Fruit fly (Drosophila melanogaster) whole organism, embryonic: Measurements from ENCODE around the gene CG2865.

Experiments
- Bteb2 ChIP-seq: fragments of 200-800 bp; sonication (Bioruptor generic); optimal IDR thresholded peaks from 2 replicates; lab custom pipeline; 2016; ENCODE audit warnings: missing biosample characterization, missing genetic modification characterization
- CG10267 ChIP-seq: fragments of 200-800 bp; sonication (Bioruptor generic); optimal IDR thresholded peaks from 2 replicates; lab custom pipeline; 2018; ENCODE audit warnings: missing biosample characterization, mild to moderate bottlenecking, missing genetic modification characterization, moderate library complexity
- CG10274 ChIP-seq: fragments of 200-800 bp; sonication (Bioruptor generic); optimal IDR thresholded peaks from 3 replicates; lab custom pipeline; 2017; ENCODE audit warnings: missing biosample characterization, mild to moderate bottlenecking, missing genetic modification characterization
- CG10431 ChIP-seq: fragments of 200-800 bp; sonication (Bioruptor generic); optimal IDR thresholded peaks from 3 replicates; lab custom pipeline; 2018; ENCODE audit warnings: missing biosample characterization, mild to moderate bottlenecking, missing genetic modification characterization
- CG10979 ChIP-seq: fragments of 200-800 bp; sonication (Bioruptor generic); optimal IDR thresholded peaks from 2 replicates; lab custom pipeline; 2018; ENCODE audit warnings: missing biosample characterization, mild to moderate bottlenecking, missing genetic modification characterization, moderate library complexity
- CG1233 ChIP-seq: fragments of 200-800 bp; sonication (Bioruptor generic); optimal IDR thresholded peaks from 4 replicates; lab custom pipeline; 2018; ENCODE audit warnings: missing biosample characterization, mild to moderate bottlenecking, missing genetic modification characterization
- CG12769 ChIP-seq: fragments of 200-800 bp; sonication (Bioruptor generic); optimal IDR thresholded peaks from 2 replicates; lab custom pipeline; 2019; ENCODE audit warnings: missing biosample characterization, mild to moderate bottlenecking, missing genetic modification characterization, moderate library complexity
- CG14050 ChIP-seq: fragments of 200-800 bp; sonication (Bioruptor generic); IDR thresholded peaks from 3 replicates; pipeline ENCODE4 v1.3.6; 2022; ENCODE audit warnings: missing biosample characterization, missing genetic modification characterization
- CG17328 ChIP-seq: fragments of 200-800 bp; sonication (Bioruptor generic); IDR thresholded peaks from 2 replicates; pipeline ENCODE4 v1.3.6; 2022; ENCODE audit warnings: missing biosample characterization, missing genetic modification characterization
- CG17612 ChIP-seq: fragments of 200-800 bp; sonication (Bioruptor generic); IDR thresholded peaks from 2 replicates; pipeline ENCODE4 v1.3.6; 2022; ENCODE audit warnings: missing biosample characterization, missing genetic modification characterization
- CG17802 ChIP-seq: fragments of 200-800 bp; sonication (Bioruptor generic); optimal IDR thresholded peaks from 2 replicates; lab custom pipeline; 2018; ENCODE audit warnings: missing biosample characterization, mild to moderate bottlenecking, missing genetic modification characterization, moderate library complexity
- CG2129 ChIP-seq: fragments of 200-800 bp; sonication (Bioruptor generic); IDR thresholded peaks from 2 replicates; pipeline ENCODE4 v1.3.6; 2022; ENCODE audit warnings: missing biosample characterization, missing genetic modification characterization; ENCODE audit not compliant: partially characterized antibody
- CG2875 ChIP-seq: fragments of 200-800 bp; sonication (Bioruptor generic); optimal IDR thresholded peaks from 2 replicates; lab custom pipeline; 2017; ENCODE audit warnings: missing biosample characterization, mild to moderate bottlenecking, missing genetic modification characterization, missing genetic modification reagents
- CG33213 ChIP-seq: fragments of 200-800 bp; sonication (Bioruptor generic); optimal IDR thresholded peaks from 3 replicates; lab custom pipeline; 2016; ENCODE audit warnings: missing biosample characterization, missing genetic modification characterization
- CG4404 ChIP-seq: fragments of 200-800 bp; sonication (Bioruptor generic); IDR thresholded peaks from 2 replicates; pipeline ENCODE4 v1.3.6; 2022; ENCODE audit warnings: missing biosample characterization, missing genetic modification characterization
- CG6654 ChIP-seq: fragments of 200-800 bp; sonication (Bioruptor generic); optimal IDR thresholded peaks from 2 replicates; lab custom pipeline; 2017; ENCODE audit warnings: missing biosample characterization, mild to moderate bottlenecking, missing genetic modification characterization
- CG7271 ChIP-seq: fragments of 200-800 bp; sonication (Bioruptor generic); optimal IDR thresholded peaks from 2 replicates; lab custom pipeline; 2018; ENCODE audit warnings: missing biosample characterization, mild to moderate bottlenecking, missing genetic modification characterization, moderate library complexity
- CG8281 ChIP-seq: fragments of 200-800 bp; sonication (Bioruptor generic); optimal IDR thresholded peaks from 2 replicates; lab custom pipeline; 2018; ENCODE audit warnings: missing biosample characterization, mild to moderate bottlenecking, missing genetic modification characterization, moderate library complexity
- CG9932 ChIP-seq: fragments of 200-800 bp; sonication (Bioruptor generic); IDR thresholded peaks from 2 replicates; pipeline ENCODE4 v1.3.6; 2022; ENCODE audit warnings: missing biosample characterization, missing genetic modification characterization
- Dip3 ChIP-seq: fragments of 200-800 bp; sonication (Bioruptor generic); optimal IDR thresholded peaks from 3 replicates; lab custom pipeline; 2016; ENCODE audit warnings: missing biosample characterization, missing genetic modification characterization
- Doc3 ChIP-seq: fragments of 200-800 bp; sonication (Bioruptor generic); IDR thresholded peaks from 3 replicates; pipeline ENCODE4 v1.3.6; 2022; ENCODE audit warnings: missing biosample characterization, missing genetic modification characterization; ENCODE audit not compliant: partially characterized antibody
- Dp ChIP-seq: fragments of 200-800 bp; sonication (Bioruptor generic); optimal IDR thresholded peaks from 2 replicates; lab custom pipeline; 2018; ENCODE audit warnings: missing biosample characterization, mild to moderate bottlenecking, missing genetic modification characterization, moderate library complexity
- Ets97D ChIP-seq: fragments of 200-800 bp; sonication (Bioruptor generic); optimal IDR thresholded peaks from 3 replicates; lab custom pipeline; 2016; ENCODE audit warnings: missing biosample characterization, missing genetic modification characterization
- Fer1 ChIP-seq: fragments of 200-800 bp; sonication (Bioruptor generic); optimal IDR thresholded peaks from 2 replicates; lab custom pipeline; 2017; ENCODE audit warnings: missing biosample characterization, mild to moderate bottlenecking, missing genetic modification characterization
- GATAe ChIP-seq: fragments of 200-800 bp; sonication (Bioruptor generic); conservative IDR thresholded peaks from 2 replicates; pipeline ENCODE4 v1.3.6; 2022; ENCODE audit warnings: missing biosample characterization, missing genetic modification characterization
- HHEX ChIP-seq: fragments of 200-800 bp; sonication (Bioruptor generic); optimal IDR thresholded peaks from 3 replicates; lab custom pipeline; 2017; ENCODE audit warnings: missing biosample characterization, mild to moderate bottlenecking, missing genetic modification characterization, missing genetic modification reagents
- HLHmδ ChIP-seq: fragments of 200-800 bp; sonication (Bioruptor generic); optimal IDR thresholded peaks from 2 replicates; lab custom pipeline; 2018; ENCODE audit warnings: missing biosample characterization, mild to moderate bottlenecking, missing genetic modification characterization, moderate library complexity
- Oli ChIP-seq: fragments of 200-800 bp; sonication (Bioruptor generic); optimal IDR thresholded peaks from 2 replicates; lab custom pipeline; 2018; ENCODE audit warnings: missing biosample characterization, mild to moderate bottlenecking, missing genetic modification characterization, moderate library complexity
- Optix ChIP-seq: fragments of 200-800 bp; sonication (Bioruptor generic); IDR thresholded peaks from 3 replicates; pipeline ENCODE4 v1.3.6; 2022; ENCODE audit warnings: missing biosample characterization, missing genetic modification characterization
- Poxn ChIP-seq: fragments of 200-800 bp; sonication (Bioruptor generic); IDR thresholded peaks from 2 replicates; pipeline ENCODE4 v1.3.6; 2022; ENCODE audit warnings: missing biosample characterization, missing genetic modification characterization
- Scr ChIP-seq: fragments of 200-800 bp; sonication (Bioruptor generic); IDR thresholded peaks from 2 replicates; pipeline ENCODE4 v1.3.6; 2022; ENCODE audit warnings: missing biosample characterization, missing genetic modification characterization; ENCODE audit not compliant: partially characterized antibody
- Sin3A ChIP-seq: fragments of >200 bp; optimal IDR thresholded peaks from 2 replicates; lab custom pipeline; 2018
- Sox100B ChIP-seq: fragments of 200-800 bp; sonication (Bioruptor generic); optimal IDR thresholded peaks from 3 replicates; lab custom pipeline; 2018; ENCODE audit warnings: missing biosample characterization, mild to moderate bottlenecking, missing genetic modification characterization
- ap ChIP-seq: fragments of 200-800 bp; sonication (Bioruptor generic); IDR thresholded peaks from 2 replicates; pipeline ENCODE4 v1.3.6; 2022; ENCODE audit warnings: missing biosample characterization, missing genetic modification characterization
- ato ChIP-seq: fragments of 200-800 bp; sonication (Bioruptor generic); IDR thresholded peaks from 2 replicates; pipeline ENCODE4 v1.3.6; 2022; ENCODE audit warnings: missing biosample characterization, missing genetic modification characterization; ENCODE audit not compliant: partially characterized antibody
- bcd ChIP-seq: fragments of 200-800 bp; sonication (Bioruptor generic); optimal IDR thresholded peaks from 2 replicates; lab custom pipeline; 2017; ENCODE audit warnings: missing biosample characterization, mild to moderate bottlenecking, missing genetic modification characterization
- crc ChIP-seq: fragments of 200-800 bp; sonication (Bioruptor generic); optimal IDR thresholded peaks from 2 replicates; lab custom pipeline; 2016; ENCODE audit warnings: missing biosample characterization, missing genetic modification characterization
- gfzf ChIP-seq: fragments of 200-800 bp; sonication (Bioruptor generic); optimal IDR thresholded peaks from 2 replicates; lab custom pipeline; 2016; ENCODE audit warnings: missing biosample characterization, mild to moderate bottlenecking, missing genetic modification characterization, moderate library complexity
- grn ChIP-seq: fragments of 200-800 bp; sonication (Bioruptor generic); optimal IDR thresholded peaks from 3 replicates; lab custom pipeline; 2017; ENCODE audit warnings: missing biosample characterization, missing genetic modification characterization
- hb ChIP-seq: fragments of 200-800 bp; sonication (Bioruptor generic); IDR thresholded peaks from 3 replicates; pipeline ENCODE4 v1.3.6; 2022; ENCODE audit warnings: missing biosample characterization, missing genetic modification characterization; ENCODE audit not compliant: partially characterized antibody
- jigr1 ChIP-seq: fragments of 200-800 bp; sonication (Bioruptor generic); IDR thresholded peaks from 3 replicates; pipeline ENCODE4 v1.3.6; 2022; ENCODE audit warnings: missing biosample characterization, missing genetic modification characterization
- jing ChIP-seq: fragments of 200-800 bp; sonication (Bioruptor generic); optimal IDR thresholded peaks from 2 replicates; lab custom pipeline; 2018; ENCODE audit warnings: missing biosample characterization, mild to moderate bottlenecking, missing genetic modification characterization
- klu ChIP-seq: fragments of 200-800 bp; sonication (Bioruptor generic); IDR thresholded peaks from 2 replicates; pipeline ENCODE4 v1.3.6; 2022; ENCODE audit warnings: missing biosample characterization, missing genetic modification characterization
- lab ChIP-seq: fragments of 200-800 bp; sonication (Bioruptor generic); optimal IDR thresholded peaks from 3 replicates; lab custom pipeline; 2017; ENCODE audit warnings: missing biosample characterization, missing genetic modification characterization, mild to moderate bottlenecking, moderate library complexity, missing genetic modification reagents
- nmo ChIP-seq: fragments of 200-800 bp; sonication (Bioruptor generic); optimal IDR thresholded peaks from 2 replicates; lab custom pipeline; 2018; ENCODE audit warnings: missing biosample characterization, mild to moderate bottlenecking, missing genetic modification characterization, moderate library complexity
- sd ChIP-seq: fragments of 200-800 bp; sonication (Bioruptor generic); optimal IDR thresholded peaks from 3 replicates; lab custom pipeline; 2018; ENCODE audit warnings: missing biosample characterization, mild to moderate bottlenecking, missing genetic modification characterization, moderate library complexity
- sob ChIP-seq: fragments of 200-800 bp; sonication (Bioruptor generic); IDR thresholded peaks from 2 replicates; pipeline ENCODE4 v1.3.6; 2022; ENCODE audit warnings: missing biosample characterization, missing genetic modification characterization
- twi ChIP-seq: fragments of 200-800 bp; optimal IDR thresholded peaks from 2 replicates; lab custom pipeline; 2019; ENCODE audit warnings: missing biosample characterization, mild to moderate bottlenecking, missing genetic modification characterization, moderate library complexity

The CG2865 gene

DNA sequence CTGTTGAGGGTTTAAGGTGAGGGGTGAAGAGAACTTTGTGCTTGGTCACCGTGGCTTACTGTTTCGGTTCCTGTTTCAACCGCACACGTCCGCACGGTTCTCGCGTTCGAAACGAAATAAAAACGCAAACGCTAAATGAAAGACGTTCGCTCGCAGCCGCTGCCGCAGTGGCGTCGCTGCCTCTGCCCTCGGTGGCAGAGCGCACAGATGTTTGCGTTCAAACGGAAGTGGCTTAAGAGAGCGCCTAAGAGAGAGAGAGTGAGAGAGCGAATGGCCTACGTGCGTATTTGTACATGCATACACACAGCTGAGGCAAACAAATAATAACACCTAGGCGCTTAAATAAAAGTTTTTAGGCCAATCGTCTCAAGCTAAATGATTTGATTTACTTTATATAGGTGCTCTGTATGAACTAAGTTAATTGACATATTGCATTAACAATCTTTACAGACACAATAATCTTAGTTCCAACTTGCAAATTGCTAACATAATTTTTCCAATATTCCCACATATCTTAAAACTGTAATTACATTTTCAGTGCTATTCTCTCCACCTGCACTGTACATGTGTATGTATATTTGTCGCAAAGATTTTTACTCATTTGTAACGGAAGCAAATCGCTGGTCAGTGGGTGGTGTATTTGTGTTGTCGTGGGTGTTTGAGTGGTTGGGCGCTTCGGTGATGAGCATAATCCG, at the start of gene CG2865 (continued):
- peak; percentile 89 for TF ChIP-seq sob (GFP tag; lab: Robert Waterston, UW)
- TF ChIP-seq sd (tag; lab: Kevin White, UChicago): peak; percentile 92
- peak; percentile 6 for TF ChIP-seq gfzf (GFP tag; lab: Kevin White, UChicago)
- TF ChIP-seq jigr1 (GFP tag; lab: Robert Waterston, UW): peak; percentile 69; the same call in 1 of the 3 replicates
- peak; percentile 79 for TF ChIP-seq ap
- TF ChIP-seq Poxn: peak; percentile 26; the same call in 1 of the 2 replicates
- TF ChIP-seq HHEX (GFP tag; lab: Kevin White, UChicago): peak; percentile 95
- peak; percentile 57 for TF ChIP-seq Ets97D
- peak; percentile 96 for TF ChIP-seq Sox100B (GFP tag; lab: Kevin White, UChicago)
- peak; percentile 88 for TF ChIP-seq CG8281 (tag; lab: Kevin White, UChicago)
- peak; percentile 91 for TF ChIP-seq CG10267 (tag; lab: Kevin White, UChicago)
- peak; percentile 85 for TF ChIP-seq klu (GFP tag; lab: Robert Waterston, UW)
- peak; percentile 78 for TF ChIP-seq CG14050 (GFP tag; lab: Robert Waterston, UW)
- peak; percentile 76 for TF ChIP-seq CG6654 (GFP tag; lab: Kevin White, UChicago)
- TF ChIP-seq Fer1 (GFP tag; lab: Kevin White, UChicago): peak; percentile 98
- no peak for TF ChIP-seq Sin3A
- peak; percentile 88 for TF ChIP-seq crc (GFP tag; lab: Kevin White, UChicago)
- peak; percentile 90 for TF ChIP-seq CG2875 (GFP tag; lab: Kevin White, UChicago)
- TF ChIP-seq Oli (tag; lab: Kevin White, UChicago): peak; percentile 97
- TF ChIP-seq CG12769 (tag; lab: Kevin White, UChicago): peak; percentile 94
- peak; percentile 66 for TF ChIP-seq CG17328 (GFP tag; lab: Robert Waterston, UW)
- TF ChIP-seq CG10979 (tag; lab: Kevin White, UChicago): peak; percentile 94
- peak; percentile 88 for TF ChIP-seq CG10431 (GFP tag; lab: Kevin White, UChicago)
- TF ChIP-seq HLHmδ: peak; percentile 53
- TF ChIP-seq Optix (GFP tag; lab: Robert Waterston, UW): 0 out of 3 replicates have a peak, but pooled peaks have one; percentile 54
- TF ChIP-seq CG7271 (tag; lab: Kevin White, UChicago): peak; percentile 56
- TF ChIP-seq CG2129 (GFP tag; lab: Robert Waterston, UW): no peak
- TF ChIP-seq Dip3 (GFP tag; lab: Kevin White, UChicago): peak; percentile 89
- peak; percentile 13 for TF ChIP-seq Dp (GFP tag; lab: Kevin White, UChicago)
- TF ChIP-seq grn (GFP tag; lab: Kevin White, UChicago): peak; percentile 66
- peak; percentile 86 for TF ChIP-seq CG9932 (GFP tag; lab: Robert Waterston, UW)
- peak; percentile 94 for TF ChIP-seq CG1233 (GFP tag; lab: Kevin White, UChicago)
- peak; percentile 95 for TF ChIP-seq nmo (GFP tag; lab: Kevin White, UChicago)
- TF ChIP-seq CG10274 (GFP tag; lab: Kevin White, UChicago): peak; percentile 79
- peak; percentile 94 for TF ChIP-seq bcd (GFP tag; lab: Kevin White, UChicago)
- TF ChIP-seq lab: peak; percentile 97
- no peak for TF ChIP-seq Doc3 (GFP tag; lab: Robert Waterston, UW)
- peak; percentile 89 for TF ChIP-seq Bteb2 (GFP tag; lab: Kevin White, UChicago)
- no peak for TF ChIP-seq CG17612 (GFP tag; lab: Robert Waterston, UW)
- no peak for TF ChIP-seq hb (GFP tag; lab: Robert Waterston, UW)
- TF ChIP-seq Scr (GFP tag; lab: Robert Waterston, UW): no peak; the same call in 1 of the 2 replicates
- no peak for TF ChIP-seq ato (GFP tag; lab: Robert Waterston, UW)
- TF ChIP-seq twi: peak; percentile 91
- peak; percentile 85 for TF ChIP-seq jing (GFP tag; lab: Kevin White, UChicago)
- peak; percentile 41; the same call in 1 of the 2 replicates for TF ChIP-seq GATAe (GFP tag; lab: Robert Waterston, UW)
- peak; percentile 57 for TF ChIP-seq CG17802 (tag; lab: Kevin White, UChicago)
- peak; percentile 68 for TF ChIP-seq CG33213 (GFP tag; lab: Kevin White, UChicago)
- peak; percentile 83 for TF ChIP-seq CG4404
